Worm (Caenorhabditis elegans) whole organism, midembryonic: ENCODE data around the gene rde-1.

Experiments used
- T22C8.4 ChIP-seq: fragments of 200-800 bp; sonication (Bioruptor generic); IDR thresholded peaks from 2 replicates; pipeline ENCODE4 v1.3.6; 2022; ENCODE audit warnings: missing genetic modification characterization, missing compliant biosample characterization
- flt-1 ChIP-seq: fragments of 200-800 bp; sonication (Bioruptor generic); IDR thresholded peaks from 2 replicates; pipeline ENCODE4 v1.3.6; 2022; ENCODE audit warnings: missing genetic modification characterization, missing compliant biosample characterization
- med-1 ChIP-seq: sonication (generic microtip); optimal IDR thresholded peaks from 2 replicates; lab custom pipeline; 2017; ENCODE audit warnings: missing genetic modification characterization, mild to moderate bottlenecking, missing compliant biosample characterization, antibody characterized with exemption, missing genetic modification reagents; ENCODE audit not compliant: insufficient read depth
- tab-1 ChIP-seq: fragments of 200-800 bp; sonication (Bioruptor generic); IDR thresholded peaks from 2 replicates; pipeline ENCODE4 v1.3.6; 2022; ENCODE audit warnings: missing genetic modification characterization, missing compliant biosample characterization
- ztf-29 ChIP-seq: fragments of 200-800 bp; sonication (Bioruptor generic); IDR thresholded peaks from 2 replicates; pipeline ENCODE4 v1.3.6; 2022; ENCODE audit warnings: missing genetic modification reagents, missing genetic modification characterization, missing compliant biosample characterization

DNA sequence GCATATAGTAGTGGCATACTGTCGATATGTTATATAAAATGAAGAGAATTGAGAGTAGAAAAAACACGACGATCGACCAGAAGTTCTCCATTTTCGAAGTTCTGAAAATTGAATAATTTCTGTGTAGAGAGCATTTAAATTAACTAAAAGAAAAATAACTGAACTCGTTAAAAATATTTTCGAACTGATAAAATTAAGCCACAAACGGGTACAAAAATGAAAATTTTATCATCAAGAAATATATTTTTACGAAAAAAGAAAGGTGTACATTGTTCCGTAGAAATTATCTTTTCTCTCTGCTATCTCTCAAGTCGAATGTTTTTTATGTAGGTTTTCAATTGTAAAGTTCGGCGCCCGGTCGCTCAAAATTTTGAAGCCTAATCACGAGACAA is 39.5 kb upstream of the rde-1 start, which contains the start of gene acl-2:
- no peak for TF ChIP-seq tab-1 (GFP tag; lab: Robert Waterston, UW)
- no peak for TF ChIP-seq ztf-29 (GFP tag; lab: Robert Waterston, UW)
- no peak for TF ChIP-seq med-1
- TF ChIP-seq T22C8.4 (GFP tag; lab: Robert Waterston, UW) = no peak
- no peak for TF ChIP-seq flt-1 (GFP tag; lab: Robert Waterston, UW)
